Worm (Caenorhabditis elegans): ENCODE data around the gene srt-52.

ce11 chrV:37729-38128 lies 18.1 kb downstream of the srt-52 start:
- TF ChIP-seq ceh-16 (tag; optimal IDR thresholded peaks at IDR 0.05) (no peak), nhr-77 (tag; optimal IDR thresholded peaks at IDR 0.05) (no peak), tbx-2 (tag; optimal IDR thresholded peaks at IDR 0.05) (no peak), lsy-12 (tag; optimal IDR thresholded peaks at IDR 0.05) (no peak), unc-39 (tag; optimal IDR thresholded peaks at IDR 0.05) (no peak), ceh-28 (tag; optimal IDR thresholded peaks at IDR 0.05) (no peak), nhr-237 (tag; optimal IDR thresholded peaks at IDR 0.05) (no peak), nhr-11 (tag; optimal IDR thresholded peaks at IDR 0.05) (no peak)

Measured in whole organism, L3 larva.